Fruit fly (Drosophila melanogaster) S2 (cell line): ENCODE results near the gene aurB.

ENCODE experiments used
- CG8478 ChIP-seq: fragments of >200 bp; optimal IDR thresholded peaks from 2 replicates; lab custom pipeline; 2018
- CTCF ChIP-seq, 2 experiments: fragments of >200 bp; optimal IDR thresholded peaks; 2 replicates each; lab custom pipeline; 2018

aurB gene

DNA sequence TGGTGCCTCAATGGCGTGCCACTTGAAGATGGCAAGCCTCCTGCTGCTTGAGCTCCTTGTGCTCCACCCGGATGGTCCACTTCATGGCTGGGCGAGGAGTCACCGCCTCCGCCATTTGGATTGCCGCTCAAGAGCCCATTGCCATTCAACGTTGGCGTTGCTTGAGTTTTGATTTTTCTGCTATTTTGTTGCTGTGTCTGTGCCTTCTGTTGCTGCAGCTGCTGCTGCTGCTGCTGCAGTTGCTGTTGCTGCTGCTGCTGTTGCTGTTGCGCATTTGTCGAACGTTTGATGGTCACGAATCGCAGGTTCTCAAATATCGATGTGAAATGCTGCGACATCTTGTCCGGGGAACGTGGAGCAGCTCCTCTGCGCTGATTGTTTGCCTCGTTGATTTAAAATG is 26.3 kb downstream of the aurB start:
- TF ChIP-seq CG8478 (lab: Kevin White, UChicago) (no peak), CTCF (optimal IDR thresholded peaks at IDR 0.05; lab: Kevin White, UChicago) (no peak)

- no peak for TF ChIP-seq CTCF (optimal IDR thresholded peaks at IDR 0.05; lab: Kevin White, UChicago)
- TF ChIP-seq CG8478 (lab: Kevin White, UChicago): no peak
Observed at dm6 chr2L:10822620-10823019, 35.3 kb downstream of the aurB start.

- TF ChIP-seq CG8478 (lab: Kevin White, UChicago): no peak
- TF ChIP-seq CTCF (optimal IDR thresholded peaks at IDR 0.05; lab: Kevin White, UChicago): no peak
Observed at dm6 chr2L:10820405-10820804, 37.5 kb downstream of the aurB start, which contains the start of gene CG17134. Gene CG17134 (plus strand): TSS chr2L:10820705.

DNA sequence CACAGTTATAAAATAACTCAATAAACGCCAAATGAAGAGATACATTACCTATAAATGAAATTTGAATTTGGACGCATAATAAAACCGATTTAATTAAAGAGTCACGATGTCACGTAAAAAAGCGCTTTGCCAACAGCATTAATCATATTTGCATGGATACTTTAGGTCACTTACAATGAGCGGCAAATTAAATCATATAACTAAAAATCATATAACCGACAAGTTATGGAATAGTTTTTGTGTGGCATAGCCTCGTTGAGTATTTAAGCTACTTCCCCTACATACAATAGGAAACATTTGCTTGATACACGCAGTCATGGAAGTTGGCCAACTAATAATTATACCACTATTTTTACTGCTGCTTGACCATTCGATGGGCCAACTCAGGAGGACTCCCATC is 39.1 kb downstream of the aurB start, which contains the start of gene CG6508:
CG6508 (plus strand) TSS at position 301 of the 400 bp plus-strand sequence.
- no peak for TF ChIP-seq CTCF (optimal IDR thresholded peaks at IDR 0.05; lab: Kevin White, UChicago)
- no peak for TF ChIP-seq CG8478 (lab: Kevin White, UChicago)
